Worm (Caenorhabditis elegans) whole organism, L4/young adult: ENCODE results near the gene rfl-1.

Experiments used
- W03F9.2 ChIP-seq: fragments of 150-350 bp; optimal IDR thresholded peaks from 2 replicates; lab custom pipeline; 2014; ENCODE audit warnings: missing biosample characterization, missing genetic modification characterization
- dao-5 ChIP-seq: sonication (generic microtip); optimal IDR thresholded peaks from 2 replicates; lab custom pipeline; 2016; ENCODE audit warnings: missing genotype, missing genetic modification characterization, moderate library complexity, missing compliant biosample characterization
- him-1 ChIP-seq: sonication (generic microtip); optimal IDR thresholded peaks from 2 replicates; lab custom pipeline; 2016; ENCODE audit warnings: missing genotype, missing genetic modification reagents, missing genetic modification characterization, missing compliant biosample characterization

rfl-1 gene

DNA sequence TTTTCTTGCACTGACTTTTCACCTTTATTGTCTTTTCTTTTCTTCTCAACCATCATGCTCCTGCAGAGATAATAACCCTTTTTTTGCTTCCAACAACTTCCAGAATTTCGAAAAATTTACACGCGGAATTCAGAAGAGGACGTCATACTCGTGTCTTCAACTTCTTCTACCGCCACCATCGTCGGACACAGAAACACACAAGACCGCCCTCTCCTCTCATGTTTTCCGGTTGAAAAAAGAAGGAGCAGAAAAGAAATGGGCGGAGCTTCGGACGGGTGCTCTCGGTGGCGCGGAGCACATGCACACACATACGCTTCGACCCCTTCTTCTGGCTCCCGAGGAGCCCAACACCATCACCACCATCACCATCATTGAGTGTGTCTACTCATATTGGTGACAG, 12.2 kb upstream of the rfl-1 start, which contains the start of gene lgc-38:
Gene lgc-38, plus strand, starts transcription at position 301 of the 400 bp plus-strand sequence.
- no peak for TF ChIP-seq dao-5
- TF ChIP-seq W03F9.2 = no peak
- no peak for TF ChIP-seq him-1 (tag; lab: Kevin White, UChicago)

DNA sequence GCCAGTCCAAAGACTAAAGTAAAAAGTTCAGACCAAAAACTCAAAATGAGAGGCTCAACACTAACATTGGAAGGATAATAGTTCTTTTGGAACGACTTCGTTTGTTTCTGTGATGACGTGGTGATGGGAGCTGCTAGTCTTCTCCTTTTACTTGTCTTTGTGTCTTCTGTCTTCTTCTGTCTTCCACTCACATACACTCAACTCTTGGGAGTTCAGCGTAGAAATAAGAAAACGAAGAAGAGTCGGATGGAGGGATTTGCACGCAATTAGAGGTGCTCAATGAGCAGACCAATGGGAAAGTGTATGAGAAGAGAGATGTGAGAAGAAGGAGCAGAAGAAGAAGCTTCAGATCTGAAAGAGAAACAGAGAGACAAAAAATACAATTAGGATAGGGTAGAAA, 8.9 kb upstream of the rfl-1 start:
- no peak for TF ChIP-seq W03F9.2
- TF ChIP-seq him-1 (tag; lab: Kevin White, UChicago) = no peak
- TF ChIP-seq dao-5 = no peak

DNA sequence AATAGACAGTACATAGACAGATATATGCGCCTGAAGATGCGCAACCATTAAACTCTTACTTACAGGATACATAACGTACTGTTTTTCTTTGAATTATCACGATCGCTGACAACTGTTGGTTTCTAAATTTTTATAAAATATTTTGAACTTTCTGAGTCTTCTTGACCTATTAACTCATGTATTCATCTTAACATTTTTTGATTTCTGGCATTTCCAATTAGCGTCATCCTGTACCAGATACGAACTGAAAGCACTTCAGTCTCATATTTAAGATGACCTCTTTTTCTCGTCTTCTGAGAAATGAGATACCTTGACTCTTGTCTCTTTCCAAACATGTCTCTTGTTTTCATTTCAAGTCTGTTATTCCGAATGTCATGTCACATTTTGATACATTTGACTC, 7.2 kb upstream of the rfl-1 start:
- TF ChIP-seq him-1 (tag; lab: Kevin White, UChicago) (no peak), dao-5 (no peak)

DNA sequence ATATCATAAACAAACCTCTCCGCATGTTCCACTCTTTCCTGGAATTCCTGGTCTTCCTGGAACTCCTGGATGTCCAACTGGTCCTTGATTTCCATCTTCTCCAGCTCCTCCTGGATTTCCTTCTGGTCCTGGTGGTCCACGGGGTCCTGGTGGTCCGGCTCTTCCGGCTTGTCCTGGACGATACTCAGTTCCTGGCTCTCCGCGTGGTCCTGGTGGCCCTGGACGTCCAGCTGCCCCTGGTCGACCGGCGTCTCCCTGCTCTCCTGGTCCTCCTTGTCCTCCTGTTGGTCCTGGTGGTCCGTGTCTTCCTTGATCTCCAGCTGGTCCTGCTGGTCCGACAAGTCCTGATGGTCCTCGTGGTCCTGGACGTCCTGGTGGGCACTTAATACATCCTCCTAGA, 1.3 kb upstream of the rfl-1 start:
- TF ChIP-seq W03F9.2 (no peak), dao-5 (no peak), him-1 (tag; lab: Kevin White, UChicago) (no peak)

DNA sequence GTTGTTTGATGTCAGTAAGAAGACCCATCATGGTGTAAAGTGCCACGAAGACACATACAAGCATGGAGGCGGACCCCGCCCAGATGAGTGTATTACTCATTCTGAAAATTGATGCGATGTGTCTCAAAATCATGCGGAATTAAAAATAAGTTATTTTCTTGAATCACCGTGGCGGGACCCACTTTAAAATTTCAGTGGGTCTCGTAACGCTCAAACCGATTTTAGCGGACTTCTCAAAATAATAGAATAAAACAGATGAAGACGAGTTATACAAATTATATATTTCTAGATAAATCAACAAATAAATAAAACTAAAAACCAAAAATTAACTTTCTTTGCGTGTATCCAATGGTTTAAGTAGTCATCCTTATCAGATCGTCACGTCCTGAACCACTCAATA, 506 bp upstream of the rfl-1 start, which contains the start of gene col-8:
Gene col-8, minus strand, starts transcription at position 101 of the 400 bp plus-strand sequence.
- TF ChIP-seq him-1 (tag; lab: Kevin White, UChicago) (no peak), dao-5 (no peak), W03F9.2 (no peak)

DNA sequence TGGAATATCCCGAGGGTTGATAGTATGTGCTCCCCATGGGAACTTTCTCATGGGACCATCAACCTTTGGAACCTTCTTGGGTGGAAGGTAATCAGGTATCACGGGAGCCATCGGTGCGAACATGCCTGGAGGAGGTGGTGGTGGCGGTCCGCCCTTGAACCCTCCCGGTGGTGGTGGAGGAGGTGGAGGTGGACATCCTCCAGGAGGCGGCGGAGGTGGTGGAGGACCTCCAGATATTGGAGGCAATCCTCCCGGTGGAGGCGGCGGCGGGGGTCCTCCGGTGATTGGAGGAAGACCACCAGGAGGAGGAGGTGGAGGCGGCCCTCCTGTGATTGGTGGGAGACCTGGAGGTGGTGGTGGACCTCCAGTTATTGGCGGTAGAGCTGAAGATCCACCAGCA, 4.8 kb downstream of the rfl-1 start:
- TF ChIP-seq W03F9.2 (no peak), dao-5 (no peak), him-1 (tag; lab: Kevin White, UChicago) (no peak)

DNA sequence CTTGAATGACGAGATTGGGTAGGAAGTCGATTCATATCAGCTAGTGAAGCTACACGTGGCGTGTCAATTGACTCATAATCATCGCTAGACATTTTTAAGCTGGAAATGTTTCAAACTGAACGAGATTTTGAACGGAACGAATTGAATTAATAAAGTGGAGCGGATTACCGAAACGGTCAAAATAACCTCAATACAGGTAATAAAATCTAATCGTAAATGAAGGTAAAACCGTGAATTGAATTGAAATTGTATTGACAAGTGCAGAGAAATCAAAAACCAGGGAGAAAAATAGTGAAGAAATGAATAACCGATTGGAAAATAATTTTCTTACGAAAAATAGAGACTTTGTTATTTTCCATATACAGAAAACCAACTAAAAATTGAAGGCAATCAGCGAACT, 8.1 kb downstream of the rfl-1 start, which contains the start of gene cyk-1:
Gene cyk-1, minus strand, starts transcription at position 101 of the 400 bp plus-strand sequence.
- TF ChIP-seq W03F9.2 (no peak), dao-5 (no peak), him-1 (tag; lab: Kevin White, UChicago) (no peak)

DNA sequence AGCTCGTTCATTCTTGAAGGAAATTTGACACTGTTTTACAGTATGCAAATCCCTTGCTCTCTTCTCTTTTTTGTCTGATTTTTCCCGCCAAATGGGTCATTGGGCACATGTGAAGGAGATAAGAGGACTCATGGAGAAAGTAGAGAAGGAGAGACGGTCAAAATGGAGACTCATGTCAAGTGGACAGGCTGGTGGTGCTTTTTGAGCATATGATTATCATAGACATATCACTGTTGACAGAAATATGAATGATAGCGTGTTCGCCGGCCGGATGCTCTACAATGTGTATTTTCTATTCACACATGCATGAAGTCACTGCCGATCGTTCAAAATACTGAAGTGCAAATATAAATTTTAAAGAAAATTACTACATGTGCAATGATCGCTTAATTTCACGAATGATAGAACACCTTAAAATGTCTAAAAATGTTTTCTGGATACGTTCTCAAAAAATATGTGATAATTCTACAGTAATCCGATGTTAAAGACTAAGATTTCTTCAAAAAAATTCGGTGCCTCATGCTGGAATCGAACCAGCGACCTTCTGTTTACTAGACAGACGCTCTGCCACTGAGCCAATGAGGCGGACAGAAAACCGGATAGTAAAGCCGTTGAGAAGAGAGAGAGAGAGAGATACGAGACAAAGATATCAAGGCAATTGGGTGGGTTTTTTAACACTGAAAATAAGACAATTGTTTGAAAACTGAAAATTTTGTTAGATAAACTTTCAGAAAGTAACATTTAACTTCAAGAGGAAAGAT, 9.2 kb downstream of the rfl-1 start:
- TF ChIP-seq him-1 (tag; lab: Kevin White, UChicago) (peak; percentile 50), W03F9.2 (no peak), dao-5 (no peak)

DNA sequence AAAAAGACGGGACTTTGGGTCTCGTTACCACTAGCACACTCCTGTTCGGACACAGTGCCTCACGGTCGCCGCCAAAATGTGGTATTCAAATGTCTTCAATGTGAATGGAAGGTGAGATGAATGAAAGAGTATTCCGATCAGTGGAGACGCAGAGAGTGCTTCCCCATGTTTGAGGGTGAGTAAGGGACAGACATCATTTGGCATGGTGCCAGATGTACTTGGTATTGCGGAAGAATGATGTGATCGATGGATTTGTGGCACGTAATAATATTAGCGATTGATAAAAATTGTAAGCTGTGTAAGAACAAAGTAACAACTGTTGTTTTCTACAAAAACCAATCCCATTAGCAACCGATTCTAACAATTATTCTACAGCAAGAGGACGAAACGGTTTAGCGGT, 11.1 kb downstream of the rfl-1 start:
- TF ChIP-seq W03F9.2 (no peak), dao-5 (no peak), him-1 (tag; lab: Kevin White, UChicago) (no peak)

DNA sequence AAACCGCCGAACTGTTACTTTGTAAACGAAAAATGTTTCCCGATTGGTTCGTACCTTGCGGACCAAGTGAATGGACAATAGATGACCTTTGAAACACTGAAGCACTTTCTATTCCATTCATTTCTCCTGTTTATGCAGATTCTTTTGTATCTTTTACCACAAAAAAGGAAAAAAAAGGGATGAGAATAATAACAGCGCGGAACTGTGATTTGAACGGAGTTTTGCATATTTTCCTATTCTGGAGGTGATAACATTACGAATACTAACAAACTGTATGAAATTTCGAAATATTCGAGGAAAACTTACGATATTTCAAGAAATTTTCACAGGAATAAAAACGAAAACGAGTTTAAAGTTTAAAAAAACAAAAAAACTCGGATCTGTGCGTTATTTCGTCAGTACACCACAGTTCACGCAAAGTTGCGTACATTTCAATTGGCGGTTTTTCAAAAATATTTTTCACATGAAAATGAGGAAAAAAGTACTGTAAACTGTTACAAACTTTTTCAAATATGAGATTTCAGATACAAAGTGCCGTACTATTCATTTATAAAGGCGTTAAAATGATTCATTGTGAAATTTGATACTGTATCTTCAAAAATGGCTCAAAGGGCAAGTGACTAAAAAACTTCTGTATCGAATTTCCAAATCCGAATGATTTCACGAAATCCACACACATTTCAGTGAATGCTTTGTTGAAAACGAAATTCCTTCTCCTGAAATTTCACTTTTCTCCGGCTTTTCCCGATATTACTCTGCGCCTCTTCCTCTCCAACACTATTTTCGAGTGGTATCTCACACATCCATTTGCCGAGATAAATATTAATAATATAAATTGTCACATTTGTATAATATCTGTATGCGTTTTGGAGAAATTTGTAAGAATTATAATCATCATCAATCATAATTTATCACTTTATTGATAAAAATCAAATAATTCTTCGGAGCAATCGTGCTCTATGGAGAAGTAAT, 13.5 kb downstream of the rfl-1 start:
- no peak for TF ChIP-seq dao-5
- no peak for TF ChIP-seq him-1 (tag; lab: Kevin White, UChicago)
- TF ChIP-seq W03F9.2 = no peak

DNA sequence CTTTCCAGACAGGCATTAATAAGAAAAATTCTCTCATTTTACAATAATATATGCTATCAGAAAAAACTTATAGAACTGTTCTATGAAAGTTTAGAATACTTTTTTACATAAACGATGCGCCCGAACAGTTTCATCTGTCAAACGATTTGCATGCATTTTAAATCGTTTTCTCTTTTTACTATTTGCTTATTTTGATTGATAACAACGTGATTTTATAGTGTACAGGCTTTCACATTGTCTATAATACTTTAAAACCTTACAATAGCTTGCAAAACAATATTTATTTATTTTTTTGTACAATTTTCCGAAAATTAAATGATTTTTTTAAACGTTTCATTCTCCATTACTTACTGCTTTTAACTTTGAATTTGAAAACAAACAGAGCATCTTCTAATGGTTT, 24.6 kb downstream of the rfl-1 start, which contains the start of gene R01H2.7:
Gene R01H2.7, minus strand, starts transcription at position 101 of the 400 bp plus-strand sequence.
- TF ChIP-seq dao-5 = no peak
- TF ChIP-seq him-1 (tag; lab: Kevin White, UChicago) = no peak
- no peak for TF ChIP-seq W03F9.2

DNA sequence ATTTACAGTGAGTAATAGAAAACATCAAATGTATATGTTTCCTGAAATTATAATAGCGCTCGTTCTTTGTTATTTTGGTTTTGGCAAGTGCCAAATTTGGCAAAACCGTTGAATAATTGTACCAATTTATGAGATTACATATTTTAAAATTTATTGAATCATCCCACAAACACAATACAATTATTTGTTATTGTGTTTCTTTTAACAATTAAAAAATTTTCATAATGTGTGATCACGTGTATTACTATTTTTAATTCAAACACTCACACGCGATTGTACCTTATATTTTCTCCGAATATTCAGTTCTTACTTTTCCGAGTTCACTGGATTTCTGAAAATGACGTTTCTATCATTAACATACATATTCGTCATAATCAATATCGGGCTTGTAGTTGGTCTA, 35.2 kb downstream of the rfl-1 start, which contains the start of gene R01H2.2:
Gene R01H2.2, plus strand, starts transcription at position 301 of the 400 bp plus-strand sequence.
- TF ChIP-seq him-1 (tag; lab: Kevin White, UChicago) (no peak), W03F9.2 (no peak), dao-5 (no peak)

DNA sequence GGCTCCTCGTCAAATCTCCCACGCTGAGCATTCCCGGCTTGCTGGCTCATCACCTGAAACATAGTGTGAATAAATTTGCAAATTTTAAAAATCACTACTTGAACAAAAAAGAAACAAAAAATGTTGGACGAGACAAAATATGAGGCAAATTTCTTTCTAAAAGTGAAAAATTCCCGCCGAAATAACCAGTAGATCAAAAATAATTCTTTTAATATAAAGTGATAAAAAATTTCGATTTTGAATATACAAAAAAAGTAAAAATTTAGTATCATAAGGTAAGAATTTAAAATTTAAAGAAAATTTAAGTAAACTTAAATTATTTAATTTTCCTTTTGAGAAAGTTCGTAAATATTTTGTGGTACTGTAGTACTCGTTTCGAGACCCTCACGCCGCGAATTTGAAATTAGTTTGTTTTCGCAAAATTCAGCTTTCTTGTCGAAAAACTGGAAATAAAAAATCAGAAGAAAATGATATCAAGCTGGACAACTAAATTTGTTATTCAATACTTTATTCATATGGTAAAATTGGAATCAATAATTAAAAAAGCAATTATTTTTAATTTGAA, 39.6 kb downstream of the rfl-1 start, which contains the start of gene egg-2:
Gene egg-2, minus strand, starts transcription at position 53 of the 565 bp plus-strand sequence.
- no peak for TF ChIP-seq dao-5
- TF ChIP-seq him-1 (tag; lab: Kevin White, UChicago) = no peak

DNA sequence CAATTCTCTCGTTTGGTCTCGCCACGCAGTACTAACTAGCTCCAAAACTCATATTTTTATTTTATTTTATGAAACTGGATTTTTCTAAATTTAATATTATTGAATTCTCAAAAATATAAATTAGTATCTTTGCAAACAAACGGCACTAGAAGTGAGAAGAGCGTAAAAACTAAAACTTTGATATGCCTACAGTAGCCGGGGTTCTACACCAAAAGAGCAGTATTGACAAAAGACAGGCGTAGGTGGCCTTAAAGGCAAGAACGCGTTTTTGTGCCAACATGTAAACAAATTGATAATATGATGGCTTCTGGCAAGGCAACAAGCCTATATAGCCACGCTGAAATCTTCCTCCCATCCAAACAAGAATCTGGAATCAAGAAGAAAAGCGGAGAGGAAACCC, 41.6 kb downstream of the rfl-1 start, which contains the start of gene R01H2.1:
Gene R01H2.1, plus strand, starts transcription at position 301 of the 400 bp plus-strand sequence.
- TF ChIP-seq dao-5 (no peak), W03F9.2 (no peak), him-1 (tag; lab: Kevin White, UChicago) (no peak)
